Fruit fly (Drosophila melanogaster): ENCODE results near the gene CtsL4.

CtsL4 gene

DNA sequence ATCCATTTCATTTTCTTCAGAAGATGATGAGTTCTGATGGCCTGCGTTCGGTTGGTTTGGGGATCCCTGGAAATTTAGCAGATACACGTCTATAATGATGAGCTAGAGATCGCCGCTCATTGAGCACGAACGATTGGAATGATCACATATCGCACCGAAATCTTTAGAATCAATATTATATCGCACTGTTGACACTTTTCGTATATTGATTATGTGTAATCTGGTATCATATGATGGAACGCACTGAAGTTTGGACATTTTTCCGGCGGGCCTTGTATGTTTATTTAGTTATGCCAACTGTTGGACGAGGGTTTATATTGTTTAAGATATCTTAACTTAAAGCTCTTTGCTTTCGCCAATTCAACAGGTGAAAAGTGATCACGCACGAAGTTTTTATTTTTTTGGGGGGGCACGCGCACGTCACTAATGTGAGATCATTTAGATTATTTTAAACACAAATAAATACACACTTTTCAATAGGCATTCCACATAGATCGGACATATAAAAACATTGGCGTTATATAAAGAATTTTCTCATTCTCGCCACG, 35.3 kb downstream of the CtsL4 start:
- TF ChIP-seq Ets96B (tag; optimal IDR thresholded peaks at IDR 0.05) (no peak), Eip78C (GFP tag) (peak; percentile 71), CG32006 (GFP tag; optimal IDR thresholded peaks at IDR 0.05) (no peak), Hr39 (GFP tag; optimal IDR thresholded peaks at IDR 0.05) (no peak), dac (GFP tag; optimal IDR thresholded peaks at IDR 0.05) (no peak), fkh (GFP tag; optimal IDR thresholded peaks at IDR 0.05) (peak; percentile 85), dsx (GFP tag; optimal IDR thresholded peaks at IDR 0.05; ENCODE audit: poor library complexity, severe bottlenecking) (no peak), CG11762 (GFP tag; optimal IDR thresholded peaks at IDR 0.05; ENCODE audit: insufficient read depth) (no peak), CG10669 (GFP tag; optimal IDR thresholded peaks at IDR 0.05) (no peak), cyc (GFP tag; optimal IDR thresholded peaks at IDR 0.05) (peak; percentile 9)

DNA sequence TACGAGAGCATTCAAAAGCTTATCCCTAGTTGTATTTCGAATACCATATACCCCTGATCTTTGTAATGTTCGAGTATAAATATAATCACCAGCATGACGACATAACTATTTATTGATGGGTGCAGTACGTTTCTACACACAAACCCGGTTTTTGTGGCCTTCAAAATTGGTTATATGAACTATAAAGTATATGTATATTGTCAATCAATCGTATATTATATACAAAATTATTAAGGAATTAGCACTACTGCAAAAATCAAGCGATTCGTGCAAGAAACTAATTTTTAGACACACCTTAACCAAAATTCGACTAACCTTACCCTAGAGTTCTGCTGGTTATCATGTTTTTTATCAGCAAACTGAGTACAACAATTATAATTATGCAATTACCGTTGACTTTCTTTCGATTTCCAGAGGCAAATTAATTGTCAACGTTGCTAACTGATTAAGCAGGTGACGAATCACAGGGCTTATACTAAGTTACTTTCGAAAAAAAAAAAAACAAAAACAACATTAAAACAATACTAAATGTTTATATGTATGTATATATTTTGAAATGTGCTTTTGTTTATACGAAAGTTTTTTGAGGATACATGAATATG, 36.1 kb downstream of the CtsL4 start:
- TF ChIP-seq vri (GFP tag; optimal IDR thresholded peaks at IDR 0.05) (peak; percentile 94), dac (GFP tag; optimal IDR thresholded peaks at IDR 0.05) (no peak), Eip93F (GFP tag; optimal IDR thresholded peaks at IDR 0.05) (peak; percentile 27), ss (GFP tag; optimal IDR thresholded peaks at IDR 0.05) (no peak)

DNA sequence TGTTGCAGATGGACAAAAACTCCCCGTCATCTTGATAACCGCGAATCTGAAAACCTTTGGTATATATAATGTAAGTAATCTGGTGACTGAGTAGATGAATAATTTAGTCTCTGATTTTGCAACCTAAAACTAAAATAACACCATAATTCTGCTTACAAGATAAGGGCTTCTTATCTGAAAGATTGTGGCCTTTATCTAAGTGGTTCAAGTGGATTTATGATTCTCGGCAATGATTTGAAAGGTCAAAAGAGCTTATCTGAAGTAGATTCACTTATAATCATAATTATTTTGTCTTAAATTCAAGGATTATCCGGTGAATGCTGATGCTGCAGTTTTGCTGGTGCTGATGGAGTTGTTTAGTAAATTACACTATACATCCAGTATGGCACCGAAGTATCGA, 40.5 kb downstream of the CtsL4 start:
- TF ChIP-seq Hr38 (GFP tag; optimal IDR thresholded peaks at IDR 0.05): no peak
- TF ChIP-seq Lpt (GFP tag; optimal IDR thresholded peaks at IDR 0.05): no peak
- TF ChIP-seq Sox102F (GFP tag; optimal IDR thresholded peaks at IDR 0.05): no peak
- no peak for TF ChIP-seq pdm3 (GFP tag; optimal IDR thresholded peaks at IDR 0.05)
- TF ChIP-seq CG31627 (GFP tag; optimal IDR thresholded peaks at IDR 0.05): no peak
- TF ChIP-seq CG6163 (GFP tag; IDR thresholded peaks at IDR 0.05): no peak
- TF ChIP-seq achi (GFP tag; optimal IDR thresholded peaks at IDR 0.05): no peak

DNA sequence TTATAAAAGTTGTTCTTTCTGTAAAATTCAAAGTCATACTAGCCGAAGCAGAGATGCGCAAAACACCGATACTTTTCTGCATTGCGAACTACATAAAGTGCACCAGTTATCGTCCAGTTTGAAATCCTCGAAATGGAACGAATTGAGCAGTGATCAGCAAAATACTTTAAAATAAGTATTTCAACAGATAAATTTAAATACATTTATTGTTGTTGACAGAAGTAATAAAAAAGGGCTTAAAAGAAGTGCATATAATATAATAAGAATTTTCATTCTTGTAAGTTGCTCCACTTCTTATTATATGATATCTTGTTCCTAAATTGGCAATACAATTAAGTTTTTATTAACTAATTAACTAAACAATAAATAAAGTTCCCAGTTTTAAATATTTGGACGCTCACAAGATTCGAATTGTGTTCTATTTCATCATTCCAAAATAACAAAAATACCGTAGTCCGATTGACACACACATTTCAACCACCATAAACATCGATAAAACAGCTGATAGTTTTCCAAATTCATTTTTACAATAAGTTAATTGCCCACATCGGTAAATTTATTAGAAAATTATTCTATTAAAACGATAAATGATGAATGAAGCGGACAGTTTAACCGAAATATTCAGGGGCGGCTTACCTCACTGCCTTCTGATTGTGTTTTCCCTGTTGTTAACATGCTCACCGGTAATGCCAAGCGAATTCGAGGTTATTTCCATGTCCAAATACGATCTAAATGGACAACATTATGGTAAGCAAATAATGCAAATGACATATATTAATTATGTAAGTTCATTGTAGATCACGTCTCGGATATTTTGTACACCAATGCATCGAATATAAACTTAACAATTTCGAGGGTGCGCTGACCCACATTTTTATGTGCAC, 41.8 kb downstream of the CtsL4 start, which contains the start of the genes Usp14 and CG4972:
Usp14 (minus strand) TSS at position 70 of the 884 bp plus-strand sequence.
CG4972 (plus strand) TSS at position 466 of the 884 bp plus-strand sequence.
- TF ChIP-seq eg (GFP tag; IDR thresholded peaks at IDR 0.05) (no peak), Sox15 (GFP tag; optimal IDR thresholded peaks at IDR 0.05) (no peak), Sox102F (GFP tag; optimal IDR thresholded peaks at IDR 0.05) (no peak), dac (GFP tag; optimal IDR thresholded peaks at IDR 0.05) (no peak), lz (GFP tag; optimal IDR thresholded peaks at IDR 0.05) (no peak), CG6792 (GFP tag; optimal IDR thresholded peaks at IDR 0.05) (no peak), fkh (GFP tag; optimal IDR thresholded peaks at IDR 0.05) (peak; percentile 25), CG6276 (GFP tag; optimal IDR thresholded peaks at IDR 0.05) (no peak), fd85E (GFP tag; optimal IDR thresholded peaks at IDR 0.05) (no peak), Blimp-1 (GFP tag; optimal IDR thresholded peaks at IDR 0.05) (no peak), OdsH (GFP tag; optimal IDR thresholded peaks at IDR 0.05) (no peak), Met (GFP tag; optimal IDR thresholded peaks at IDR 0.05) (no peak), Eip93F (GFP tag; optimal IDR thresholded peaks at IDR 0.05) (no peak), CG16779 (tag; optimal IDR thresholded peaks at IDR 0.05) (no peak), CG9139 (GFP tag; optimal IDR thresholded peaks at IDR 0.05) (no peak), Sox14 (GFP tag; optimal IDR thresholded peaks at IDR 0.05) (peak; percentile 21), acj6 (GFP tag; optimal IDR thresholded peaks at IDR 0.05) (no peak), Hr39 (GFP tag; optimal IDR thresholded peaks at IDR 0.05) (no peak), fd59A (GFP tag; optimal IDR thresholded peaks at IDR 0.05) (no peak), CG6854 (GFP tag; optimal IDR thresholded peaks at IDR 0.05) (no peak), achi (GFP tag; optimal IDR thresholded peaks at IDR 0.05) (no peak), CG6808 (GFP tag; optimal IDR thresholded peaks at IDR 0.05) (no peak), vri (GFP tag; optimal IDR thresholded peaks at IDR 0.05) (no peak), CG8119 (GFP tag; IDR thresholded peaks at IDR 0.05) (no peak), esn (GFP tag; optimal IDR thresholded peaks at IDR 0.05) (peak; percentile 6), CG3032 (tag; optimal IDR thresholded peaks at IDR 0.05) (peak; percentile 34), svp (GFP tag) (no peak), net (GFP tag; optimal IDR thresholded peaks at IDR 0.05) (no peak), Ets96B (tag; optimal IDR thresholded peaks at IDR 0.05) (no peak), pdm3 (GFP tag; optimal IDR thresholded peaks at IDR 0.05) (no peak), CG4318 (GFP tag; optimal IDR thresholded peaks at IDR 0.05) (no peak), dsx (GFP tag; optimal IDR thresholded peaks at IDR 0.05; ENCODE audit: poor library complexity, severe bottlenecking) (no peak)

Measured in whole organism, prepupa.